Fruit fly (Drosophila melanogaster) whole organism, embryonic: ENCODE results near the gene CG15368.
A peak's percentile ranks its signal among the peaks of the same experiment; 100 is the strongest.

ENCODE experiments used
- Blimp-1 ChIP-seq: fragments of 200-800 bp; sonication (Bioruptor generic); optimal IDR thresholded peaks from 3 replicates; lab custom pipeline; 2018; ENCODE audit warnings: missing biosample characterization, missing genetic modification characterization, mild to moderate bottlenecking, moderate library complexity, missing genetic modification reagents
- BtbVII ChIP-seq: fragments of 200-800 bp; sonication (Bioruptor generic); optimal IDR thresholded peaks from 3 replicates; lab custom pipeline; 2017; ENCODE audit warnings: missing biosample characterization, mild to moderate bottlenecking, missing genetic modification characterization
- CG10979 ChIP-seq: fragments of 200-800 bp; sonication (Bioruptor generic); optimal IDR thresholded peaks from 2 replicates; lab custom pipeline; 2018; ENCODE audit warnings: missing biosample characterization, mild to moderate bottlenecking, missing genetic modification characterization, moderate library complexity
- CG13123 ChIP-seq: fragments of 200-800 bp; sonication (Bioruptor generic); optimal IDR thresholded peaks from 2 replicates; lab custom pipeline; 2016; ENCODE audit warnings: missing biosample characterization, missing genetic modification characterization
- CG13424 ChIP-seq: fragments of 200-800 bp; sonication (Bioruptor generic); optimal IDR thresholded peaks from 2 replicates; lab custom pipeline; 2019; ENCODE audit warnings: missing biosample characterization, mild to moderate bottlenecking, missing genetic modification characterization, moderate library complexity
- CG14014 ChIP-seq: fragments of 200-800 bp; sonication (Bioruptor generic); IDR thresholded peaks from 2 replicates; pipeline ENCODE4 v1.3.6; 2022; ENCODE audit warnings: missing biosample characterization, missing genetic modification characterization
- CG15601 ChIP-seq: fragments of 200-800 bp; sonication (Bioruptor generic); optimal IDR thresholded peaks from 3 replicates; lab custom pipeline; 2019; ENCODE audit warnings: missing biosample characterization, mild to moderate bottlenecking, missing genetic modification characterization, moderate library complexity
- CG17328 ChIP-seq: fragments of 200-800 bp; sonication (Bioruptor generic); IDR thresholded peaks from 2 replicates; pipeline ENCODE4 v1.3.6; 2022; ENCODE audit warnings: missing biosample characterization, missing genetic modification characterization
- CG18262 ChIP-seq: fragments of 200-800 bp; optimal IDR thresholded peaks from 3 replicates; lab custom pipeline; 2019; ENCODE audit warnings: missing biosample characterization, mild to moderate bottlenecking, missing genetic modification characterization, moderate library complexity
- CG2202 ChIP-seq: fragments of 200-800 bp; sonication (Bioruptor generic); optimal IDR thresholded peaks from 2 replicates; lab custom pipeline; 2018; ENCODE audit warnings: missing biosample characterization, mild to moderate bottlenecking, missing genetic modification characterization
- CG2712 ChIP-seq: fragments of 200-800 bp; optimal IDR thresholded peaks from 3 replicates; lab custom pipeline; 2019; ENCODE audit warnings: missing biosample characterization, mild to moderate bottlenecking, missing genetic modification characterization, moderate library complexity
- CG31388 ChIP-seq: fragments of 200-800 bp; sonication (Bioruptor generic); optimal IDR thresholded peaks from 2 replicates; lab custom pipeline; 2016; ENCODE audit warnings: missing biosample characterization, missing genetic modification characterization
- CG32532 ChIP-seq: fragments of 200-800 bp; sonication (Bioruptor generic); IDR thresholded peaks from 2 replicates; pipeline ENCODE4 v1.3.6; 2022; ENCODE audit warnings: missing biosample characterization, missing genetic modification characterization
- CG3995 ChIP-seq: fragments of 200-800 bp; sonication (Bioruptor generic); optimal IDR thresholded peaks from 3 replicates; lab custom pipeline; 2016; ENCODE audit warnings: missing biosample characterization, missing genetic modification characterization
- CG6654 ChIP-seq: fragments of 200-800 bp; sonication (Bioruptor generic); optimal IDR thresholded peaks from 2 replicates; lab custom pipeline; 2017; ENCODE audit warnings: missing biosample characterization, mild to moderate bottlenecking, missing genetic modification characterization
- CG6854 ChIP-seq: fragments of 200-800 bp; sonication (Bioruptor generic); optimal IDR thresholded peaks from 3 replicates; lab custom pipeline; 2017; ENCODE audit warnings: missing biosample characterization, mild to moderate bottlenecking, missing genetic modification characterization
- CG8281 ChIP-seq: fragments of 200-800 bp; sonication (Bioruptor generic); optimal IDR thresholded peaks from 2 replicates; lab custom pipeline; 2018; ENCODE audit warnings: missing biosample characterization, mild to moderate bottlenecking, missing genetic modification characterization, moderate library complexity
- CG8290 ChIP-seq, 3 experiments: fragments of 200-800 bp; sonication (Bioruptor generic); optimal IDR thresholded peaks; 2 replicates each; lab custom pipeline; 2016 to 2019; ENCODE audit warnings: missing biosample characterization in 3 of 3, missing genetic modification characterization in 3 of 3, mild to moderate bottlenecking in 2 of 3, moderate library complexity in 1 of 3
- CG9932 ChIP-seq: fragments of 200-800 bp; sonication (Bioruptor generic); IDR thresholded peaks from 2 replicates; pipeline ENCODE4 v1.3.6; 2022; ENCODE audit warnings: missing biosample characterization, missing genetic modification characterization
- Drgx ChIP-seq: fragments of 200-800 bp; sonication (Bioruptor generic); IDR thresholded peaks from 2 replicates; pipeline ENCODE4 v1.3.6; 2022; ENCODE audit warnings: missing biosample characterization, missing genetic modification characterization
- ERR ChIP-seq: fragments of 200-800 bp; sonication (Bioruptor generic); optimal IDR thresholded peaks from 2 replicates; lab custom pipeline; 2016; ENCODE audit warnings: missing biosample characterization, missing genetic modification characterization
- HHEX ChIP-seq: fragments of 200-800 bp; sonication (Bioruptor generic); optimal IDR thresholded peaks from 3 replicates; lab custom pipeline; 2017; ENCODE audit warnings: missing biosample characterization, mild to moderate bottlenecking, missing genetic modification characterization, missing genetic modification reagents
- Hr78 ChIP-seq, 2 experiments: fragments of 200-800 bp in 1 of 2; fragments of >200 bp in 1 of 2; sonication (Bioruptor generic) in 1 of 2; optimal IDR thresholded peaks; 2 replicates each; lab custom pipeline; 2017 to 2019; ENCODE audit warnings: missing biosample characterization in 2 of 2, missing genetic modification characterization in 2 of 2, mild to moderate bottlenecking in 1 of 2, moderate library complexity in 1 of 2
- Max ChIP-seq: fragments of 200-800 bp; sonication (Bioruptor generic); optimal IDR thresholded peaks from 2 replicates; lab custom pipeline; 2016; ENCODE audit warnings: missing biosample characterization, mild to moderate bottlenecking, missing genetic modification characterization
- NC2β ChIP-seq: fragments of 200-800 bp; sonication (Bioruptor generic); optimal IDR thresholded peaks from 2 replicates; lab custom pipeline; 2016; ENCODE audit warnings: missing biosample characterization, missing genetic modification characterization
- Nf-YB ChIP-seq: fragments of 200-800 bp; sonication (Bioruptor generic); optimal IDR thresholded peaks from 3 replicates; lab custom pipeline; 2019; ENCODE audit warnings: missing biosample characterization, mild to moderate bottlenecking, missing genetic modification characterization, moderate library complexity
- Ptx1 ChIP-seq: fragments of 200-800 bp; sonication (Bioruptor generic); IDR thresholded peaks from 2 replicates; pipeline ENCODE4 v1.3.6; 2022; ENCODE audit warnings: missing biosample characterization, missing genetic modification characterization
- Xbp1 ChIP-seq: fragments of 200-800 bp; sonication (Bioruptor generic); optimal IDR thresholded peaks from 3 replicates; lab custom pipeline; 2016; ENCODE audit warnings: missing biosample characterization, mild to moderate bottlenecking, missing genetic modification characterization
- Xrp1 ChIP-seq: fragments of 200-800 bp; sonication (Bioruptor generic); IDR thresholded peaks from 2 replicates; pipeline ENCODE4 v1.3.6; 2022; ENCODE audit warnings: missing biosample characterization, missing genetic modification characterization
- cg ChIP-seq: fragments of 200-800 bp; sonication (Bioruptor generic); optimal IDR thresholded peaks from 3 replicates; lab custom pipeline; 2019; ENCODE audit warnings: missing biosample characterization, mild to moderate bottlenecking, missing genetic modification characterization, moderate library complexity
- dan ChIP-seq: fragments of 200-800 bp; sonication (Bioruptor generic); IDR thresholded peaks from 2 replicates; pipeline ENCODE4 v1.3.6; 2022; ENCODE audit warnings: missing biosample characterization, missing genetic modification characterization
- dimm ChIP-seq: fragments of 200-800 bp; sonication (Bioruptor generic); IDR thresholded peaks from 2 replicates; pipeline ENCODE4 v1.3.6; 2022; ENCODE audit warnings: missing biosample characterization, missing genetic modification characterization
- emc ChIP-seq: fragments of 200-800 bp; sonication (Bioruptor generic); optimal IDR thresholded peaks from 2 replicates; lab custom pipeline; 2016; ENCODE audit warnings: missing biosample characterization, missing genetic modification characterization
- fd102C ChIP-seq: fragments of 200-800 bp; sonication (Bioruptor generic); optimal IDR thresholded peaks from 2 replicates; lab custom pipeline; 2018; ENCODE audit warnings: missing biosample characterization, mild to moderate bottlenecking, missing genetic modification characterization, moderate library complexity
- gsb-n ChIP-seq: fragments of 200-800 bp; sonication (Bioruptor generic); optimal IDR thresholded peaks from 3 replicates; lab custom pipeline; 2018; ENCODE audit warnings: missing biosample characterization, mild to moderate bottlenecking, missing genetic modification characterization
- kni ChIP-seq: fragments of 200-800 bp; sonication (Bioruptor generic); optimal IDR thresholded peaks from 3 replicates; lab custom pipeline; 2017; ENCODE audit warnings: mild to moderate bottlenecking, missing biosample characterization, missing genetic modification reagents, missing genetic modification characterization
- lola ChIP-seq, 3 experiments: fragments of >200 bp in 2 of 3; fragments of 200-800 bp in 1 of 3; sonication (Bioruptor generic) in 1 of 3; optimal IDR thresholded peaks; 2 replicates each; lab custom pipeline; 2017 to 2019; ENCODE audit warnings: missing biosample characterization in 3 of 3, missing genetic modification characterization in 3 of 3, mild to moderate bottlenecking in 1 of 3, moderate library complexity in 1 of 3
- nerfin-1 ChIP-seq: fragments of 200-800 bp; sonication (Bioruptor generic); optimal IDR thresholded peaks from 3 replicates; lab custom pipeline; 2019; ENCODE audit warnings: missing biosample characterization, mild to moderate bottlenecking, missing genetic modification characterization, moderate library complexity
- pho ChIP-seq: fragments of 200-800 bp; sonication (Bioruptor generic); optimal IDR thresholded peaks from 2 replicates; lab custom pipeline; 2016; ENCODE audit warnings: missing biosample characterization, missing genetic modification characterization
- pnt ChIP-seq: fragments of 200-800 bp; sonication (Bioruptor generic); optimal IDR thresholded peaks from 3 replicates; lab custom pipeline; 2016; ENCODE audit warnings: missing biosample characterization, missing genetic modification characterization
- prd ChIP-seq, 3 experiments: fragments of >200 bp in 2 of 3; fragments of 200-800 bp in 1 of 3; sonication (Bioruptor generic) in 1 of 3; optimal IDR thresholded peaks in 2 of 3; IDR thresholded peaks in 1 of 3; 2 replicates in 2 of 3; 3 replicates in 1 of 3; pipeline versions ENCODE4 v1.3.6 to Lab custom; 2017 to 2022; ENCODE audit warnings: missing biosample characterization in 1 of 3, missing genetic modification characterization in 1 of 3
- ranshi ChIP-seq: fragments of 200-800 bp; sonication (Bioruptor generic); IDR thresholded peaks from 2 replicates; pipeline ENCODE4 v1.3.6; 2022; ENCODE audit warnings: missing biosample characterization, missing genetic modification characterization
- rib ChIP-seq: fragments of 200-800 bp; sonication (Bioruptor generic); IDR thresholded peaks from 2 replicates; pipeline ENCODE4 v1.3.6; 2022; ENCODE audit warnings: missing biosample characterization, missing genetic modification characterization
- run ChIP-seq: fragments of 200-800 bp; sonication (Bioruptor generic); optimal IDR thresholded peaks from 3 replicates; lab custom pipeline; 2018; ENCODE audit warnings: missing biosample characterization, mild to moderate bottlenecking, missing genetic modification characterization
- sim ChIP-seq: fragments of 200-800 bp; sonication (Bioruptor generic); IDR thresholded peaks from 2 replicates; pipeline ENCODE4 v1.3.6; 2022; ENCODE audit warnings: missing biosample characterization, missing genetic modification characterization
- sr ChIP-seq: fragments of 200-800 bp; sonication (Bioruptor generic); IDR thresholded peaks from 3 replicates; pipeline ENCODE4 v1.3.6; 2022; ENCODE audit warnings: missing biosample characterization, missing genetic modification characterization
- tin ChIP-seq: fragments of 200-800 bp; sonication (Bioruptor generic); optimal IDR thresholded peaks from 3 replicates; lab custom pipeline; 2016; ENCODE audit warnings: missing biosample characterization, missing genetic modification characterization
- tll ChIP-seq, 2 experiments: fragments of 200-800 bp in 1 of 2; fragments of >200 bp in 1 of 2; sonication (Bioruptor generic) in 1 of 2; optimal IDR thresholded peaks; 2 replicates each; lab custom pipeline; 2017 to 2019; ENCODE audit warnings: missing biosample characterization in 2 of 2, missing genetic modification characterization in 2 of 2, mild to moderate bottlenecking in 1 of 2, moderate library complexity in 1 of 2
- vvl ChIP-seq: fragments of 200-800 bp; sonication (Bioruptor generic); IDR thresholded peaks from 2 replicates; pipeline ENCODE4 v1.3.6; 2022; ENCODE audit warnings: missing biosample characterization, missing genetic modification characterization

The CG15368 gene

DNA sequence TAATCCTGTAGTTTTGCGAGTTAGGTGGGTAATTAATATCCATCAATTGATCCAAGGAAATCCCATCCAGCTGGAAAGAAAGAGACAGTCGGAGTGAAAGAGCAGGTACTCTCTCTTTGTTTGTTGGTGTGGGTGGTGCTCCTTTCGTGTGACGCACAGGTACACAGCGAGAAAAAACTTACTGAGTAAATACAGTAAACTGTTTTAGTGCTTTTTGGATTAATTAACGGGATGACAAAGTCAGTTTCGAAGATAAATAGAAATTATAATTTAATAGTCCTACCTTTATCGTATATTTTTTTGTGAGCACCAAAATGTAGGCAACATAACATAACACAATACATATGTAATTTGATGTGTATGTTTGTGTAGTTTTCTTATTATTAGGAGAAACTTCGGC, 32.5 kb downstream of the CG15368 start:
- TF ChIP-seq sim (GFP tag; lab: Robert Waterston, UW) (no peak), CG6654 (no peak), Blimp-1 (GFP tag; lab: Kevin White, UChicago) (peak; percentile 15), Ptx1 (GFP tag; lab: Robert Waterston, UW) (0 out of 2 replicates have a peak, but pooled peaks have one; percentile 25), kni (GFP tag; lab: Kevin White, UChicago) (no peak), CG2712 (tag; lab: Kevin White, UChicago) (peak; percentile 55), CG14014 (GFP tag; lab: Robert Waterston, UW) (no peak), run (tag; lab: Kevin White, UChicago) (no peak), rib (GFP tag; lab: Robert Waterston, UW) (no peak), tin (GFP tag; lab: Kevin White, UChicago) (peak; percentile 21), Nf-YB (GFP tag; lab: Kevin White, UChicago) (no peak), NC2β (no peak), CG8281 (no peak), fd102C (GFP tag; lab: Kevin White, UChicago) (peak; percentile 27), ERR (no peak), CG13424 (peak; percentile 14), ranshi (GFP tag; lab: Robert Waterston, UW) (0 out of 2 replicates have a peak, but pooled peaks have one; percentile 28), lola (GFP tag; optimal IDR thresholded peaks at IDR 0.05; lab: Kevin White, UChicago) (peak in 1 of 3 experiments; percentile 39), Xrp1 (GFP tag; lab: Robert Waterston, UW) (peak; percentile 54; the same call in 1 of the 2 replicates), CG2202 (tag; lab: Kevin White, UChicago) (no peak), CG6854 (GFP tag; lab: Kevin White, UChicago) (no peak), CG10979 (tag; lab: Kevin White, UChicago) (peak; percentile 53), CG18262 (tag; lab: Kevin White, UChicago) (peak; percentile 28), nerfin-1 (tag; lab: Kevin White, UChicago) (no peak), CG17328 (GFP tag; lab: Robert Waterston, UW) (peak; percentile 46; the same call in 1 of the 2 replicates), Drgx (GFP tag; lab: Robert Waterston, UW) (peak; percentile 39; the same call in 1 of the 2 replicates), CG8290 (GFP tag; optimal IDR thresholded peaks at IDR 0.05; lab: Kevin White, UChicago) (no peak), CG8290 (tag; optimal IDR thresholded peaks at IDR 0.05; lab: Kevin White, UChicago) (no peak), pnt (GFP tag; lab: Kevin White, UChicago) (no peak), pho (no peak), dimm (no peak), emc (no peak), CG32532 (GFP tag; lab: Robert Waterston, UW) (peak; percentile 39; the same call in 1 of the 2 replicates), CG13123 (no peak), Max (GFP tag; lab: Kevin White, UChicago) (no peak), CG15601 (tag; lab: Kevin White, UChicago) (no peak), gsb-n (peak; percentile 21), BtbVII (GFP tag; lab: Kevin White, UChicago) (no peak), sr (GFP tag; lab: Robert Waterston, UW) (no peak), cg (GFP tag; lab: Kevin White, UChicago) (peak; percentile 61), CG3995 (GFP tag; lab: Kevin White, UChicago) (no peak), prd (optimal IDR thresholded peaks at IDR 0.05; lab: Kevin White, UChicago) (no peak), prd (GFP tag; IDR thresholded peaks at IDR 0.05; lab: Robert Waterston, UW) (peak; percentile 53; the same call in 2 of the 3 replicates), HHEX (GFP tag; lab: Kevin White, UChicago) (no peak), dan (GFP tag; lab: Robert Waterston, UW) (no peak), Xbp1 (GFP tag; lab: Kevin White, UChicago) (peak; percentile 5), Hr78 (GFP tag; optimal IDR thresholded peaks at IDR 0.05; lab: Kevin White, UChicago) (no peak), CG31388 (GFP tag; lab: Kevin White, UChicago) (no peak), tll (GFP tag; optimal IDR thresholded peaks at IDR 0.05; lab: Kevin White, UChicago) (no peak), vvl (GFP tag; lab: Robert Waterston, UW) (peak; percentile 29; the same call in 1 of the 2 replicates), CG9932 (GFP tag; lab: Robert Waterston, UW) (no peak)
